Worm (Caenorhabditis elegans) whole organism, mixed stage, embryonic: ENCODE data around the gene K02A6.4.

ENCODE experiments used
- ces-1 ChIP-seq: fragments of 150-350 bp; optimal IDR thresholded peaks from 2 replicates; lab custom pipeline; 2014; ENCODE audit warnings: missing biosample characterization, missing genetic modification reagents, missing genetic modification characterization
- elt-3 ChIP-seq: fragments of 150-350 bp; optimal IDR thresholded peaks from 2 replicates; lab custom pipeline; 2014; ENCODE audit warnings: missing biosample characterization, missing genetic modification characterization

Gene K02A6.4

DNA sequence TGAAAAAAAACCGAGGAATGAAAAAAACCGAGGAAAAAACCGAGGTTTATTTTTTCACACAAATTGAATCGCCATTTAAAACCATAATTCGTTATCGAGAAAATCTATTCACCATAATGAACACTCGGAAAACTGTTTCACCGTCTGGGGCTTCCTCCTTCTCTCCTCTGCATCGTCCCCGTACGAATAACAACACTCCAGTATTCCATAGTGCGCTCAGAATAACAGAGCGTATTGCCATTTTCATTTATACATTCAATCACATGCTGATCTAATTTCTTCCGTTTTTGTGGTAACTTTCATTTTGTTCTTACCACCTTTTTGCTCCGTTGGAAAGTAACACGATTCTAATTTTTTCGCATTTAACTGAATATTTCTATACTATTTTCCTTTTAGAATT lies 49.0 kb downstream of the K02A6.4 start, which contains the start of gene C17H11.2:
Gene C17H11.2, plus strand, starts transcription at position 397 of the 400 bp plus-strand sequence.
- TF ChIP-seq elt-3 (tag; lab: Kevin White, UChicago) (no peak), ces-1 (GFP tag; lab: Kevin White, UChicago) (peak; percentile 46)
